Worm (Caenorhabditis elegans) whole organism, L1 larva: ENCODE data around the gene lrpc-1.

Source experiments
- egl-27 ChIP-seq, 2 experiments: fragments of 150-350 bp in 1 of 2; sonication (generic microtip); optimal IDR thresholded peaks; 3 replicates each; lab custom pipeline; 2017 to 2018; ENCODE audit warnings: missing biosample characterization in 2 of 2, missing genetic modification characterization in 2 of 2, missing genetic modification reagents in 2 of 2
- fkh-8 ChIP-seq: sonication (generic microtip); optimal IDR thresholded peaks from 2 replicates; lab custom pipeline; 2016; ENCODE audit warnings: mild to moderate bottlenecking, missing genetic modification characterization, missing compliant biosample characterization
- lin-39 ChIP-seq: fragments of 150-350 bp; optimal IDR thresholded peaks from 2 replicates; lab custom pipeline; 2014; ENCODE audit warnings: missing biosample characterization, missing genetic modification reagents, missing genetic modification characterization
- nhr-11 ChIP-seq: fragments of 150-350 bp; optimal IDR thresholded peaks from 2 replicates; lab custom pipeline; 2014; ENCODE audit warnings: missing biosample characterization, missing genetic modification characterization
- nhr-20 ChIP-seq: sonication (generic microtip); optimal IDR thresholded peaks from 2 replicates; lab custom pipeline; 2016; ENCODE audit warnings: mild to moderate bottlenecking, missing genetic modification characterization, missing compliant biosample characterization
- nhr-71 ChIP-seq: sonication (generic microtip); optimal IDR thresholded peaks from 2 replicates; lab custom pipeline; 2016; ENCODE audit warnings: mild to moderate bottlenecking, missing genetic modification characterization, moderate library complexity, missing compliant biosample characterization
- pag-3 ChIP-seq: sonication (generic microtip); optimal IDR thresholded peaks from 2 replicates; lab custom pipeline; 2017; ENCODE audit warnings: missing genetic modification characterization, mild to moderate bottlenecking, missing compliant biosample characterization, antibody characterized with exemption, borderline replicate concordance; ENCODE audit not compliant: insufficient read depth
- unc-130 ChIP-seq: fragments of 150-350 bp; optimal IDR thresholded peaks from 2 replicates; lab custom pipeline; 2017; ENCODE audit warnings: missing biosample characterization, missing genetic modification characterization, inconsistent platforms

- TF ChIP-seq lin-39 (tag; lab: Kevin White, UChicago) (no peak), nhr-11 (no peak), pag-3 (tag; lab: Kevin White, UChicago) (no peak), unc-130 (tag; lab: Kevin White, UChicago) (no peak), nhr-71 (tag; lab: Kevin White, UChicago) (no peak), nhr-20 (tag; lab: Kevin White, UChicago) (no peak), fkh-8 (tag; lab: Kevin White, UChicago) (no peak), egl-27 (tag; optimal IDR thresholded peaks at IDR 0.05; lab: Kevin White, UChicago) (no peak)
Measured at ce11 chrV:5644171-5644570, 31.2 kb upstream of the lrpc-1 start, which contains the start of gene srx-117.
